Fruit fly (Drosophila melanogaster): ENCODE results near the gene CG18476.

CG18476 gene

dm6 chr3R:11678016-11678415, at the start of gene CG18476 (continued):
- TF ChIP-seq CG2889 (GFP tag; IDR thresholded peaks at IDR 0.05) (peak; percentile 90), esg (GFP tag; conservative IDR thresholded peaks at IDR 0.05) (peak; percentile 91), CG12236 (GFP tag; optimal IDR thresholded peaks at IDR 0.05) (peak; percentile 45), en (GFP tag; optimal IDR thresholded peaks at IDR 0.05) (peak; percentile 13), lola (GFP tag; optimal IDR thresholded peaks at IDR 0.05) (peak in 1 of 3 experiments; percentile 90), HLHmδ (GFP tag; optimal IDR thresholded peaks at IDR 0.05) (no peak), CG17328 (GFP tag; IDR thresholded peaks at IDR 0.05) (peak; percentile 93), Asciz (GFP tag; optimal IDR thresholded peaks at IDR 0.05) (peak; percentile 90), mam (GFP tag; optimal IDR thresholded peaks at IDR 0.05) (peak; percentile 80), CG31365 (tag; optimal IDR thresholded peaks at IDR 0.05) (peak; percentile 32), bab2 (GFP tag; optimal IDR thresholded peaks at IDR 0.05) (peak; percentile 76), Mrtf (GFP tag; IDR thresholded peaks at IDR 0.05) (peak; percentile 93), sc (optimal IDR thresholded peaks at IDR 0.05) (no peak), sc (GFP tag; optimal IDR thresholded peaks at IDR 0.05) (peak; percentile 44), crol (GFP tag; IDR thresholded peaks at IDR 0.05) (no peak), salm (tag; optimal IDR thresholded peaks at IDR 0.05) (peak; percentile 85), CG15696 (tag; optimal IDR thresholded peaks at IDR 0.05) (peak; percentile 93), D (optimal IDR thresholded peaks at IDR 0.05) (no peak), D (GFP tag; optimal IDR thresholded peaks at IDR 0.05) (peak; percentile 84), hbn (GFP tag; IDR thresholded peaks at IDR 0.05; ENCODE audit: partially characterized antibody) (no peak), h (optimal IDR thresholded peaks at IDR 0.05) (no peak), Ptx1 (GFP tag; IDR thresholded peaks at IDR 0.05) (peak; percentile 95), NFAT (GFP tag; IDR thresholded peaks at IDR 0.05) (peak; percentile 90), GATAe (GFP tag; conservative IDR thresholded peaks at IDR 0.05) (peak; percentile 84), CG13296 (GFP tag; optimal IDR thresholded peaks at IDR 0.05) (peak; percentile 92), yki (optimal IDR thresholded peaks at IDR 0.05) (no peak), CG10959 (GFP tag; IDR thresholded peaks at IDR 0.05) (peak; percentile 75)

dm6 chr3R:11721593-11721992, 43.7 kb upstream of the CG18476 start, which contains the start of gene CG12594:
Gene CG12594, plus strand, starts transcription at chr3R:11721734.
- TF ChIP-seq danr (GFP tag; IDR thresholded peaks at IDR 0.05) (no peak), CG5180 (GFP tag; optimal IDR thresholded peaks at IDR 0.05) (peak; percentile 67), Jarid2 (GFP tag; optimal IDR thresholded peaks at IDR 0.05) (peak; percentile 4), eyg (GFP tag; optimal IDR thresholded peaks at IDR 0.05) (no peak), Deaf1 (tag; optimal IDR thresholded peaks at IDR 0.05) (peak; percentile 7), tap (tag; optimal IDR thresholded peaks at IDR 0.05) (no peak), abd-A (tag; optimal IDR thresholded peaks at IDR 0.05) (peak; percentile 32), Hr78 (GFP tag; optimal IDR thresholded peaks at IDR 0.05) (no peak), Antp (GFP tag; optimal IDR thresholded peaks at IDR 0.05) (no peak), Mrtf (GFP tag; IDR thresholded peaks at IDR 0.05) (no peak), HLHmδ (GFP tag; optimal IDR thresholded peaks at IDR 0.05) (no peak), scrt (GFP tag; optimal IDR thresholded peaks at IDR 0.05) (peak; percentile 57), chinmo (GFP tag; IDR thresholded peaks at IDR 0.05; ENCODE audit: partially characterized antibody) (0 out of 4 replicates have a peak, but pooled peaks have one; percentile 22), ewg (GFP tag; optimal IDR thresholded peaks at IDR 0.05) (peak; percentile 74)

- TF ChIP-seq TFAM (GFP tag; optimal IDR thresholded peaks at IDR 0.05) (no peak), CG4328 (GFP tag; optimal IDR thresholded peaks at IDR 0.05) (no peak)
Measured at dm6 chr3R:11711376-11711775, 33.5 kb upstream of the CG18476 start, which contains the start of gene CG14720. Gene CG14720, plus strand, starts transcription at chr3R:11711676.
